Worm (Caenorhabditis elegans) whole organism, L4 larva: ENCODE results near the gene npr-19.
A peak's percentile ranks its signal among the peaks of the same experiment; 100 is the strongest.

Experiments
- D1046.2 ChIP-seq: fragments of 200-800 bp; sonication (Bioruptor generic); IDR thresholded peaks from 2 replicates; pipeline ENCODE4 v1.3.6; 2022; ENCODE audit warnings: missing genetic modification characterization, missing compliant biosample characterization
- T20F7.1 ChIP-seq: fragments of 200-800 bp; sonication (Bioruptor generic); optimal IDR thresholded peaks from 2 replicates; lab custom pipeline; 2018; ENCODE audit warnings: mild to moderate bottlenecking, missing genetic modification characterization, missing compliant biosample characterization
- Y105C5A.15 ChIP-seq: fragments of 200-800 bp; sonication (Bioruptor generic); IDR thresholded peaks from 2 replicates; pipeline ENCODE4 v1.3.6; 2022; ENCODE audit warnings: missing genetic modification characterization, missing compliant biosample characterization
- Y48G9A.11 ChIP-seq: fragments of 200-800 bp; sonication (Bioruptor generic); IDR thresholded peaks from 2 replicates; pipeline ENCODE4 v1.3.6; 2022; ENCODE audit warnings: missing genetic modification reagents, missing genetic modification characterization, missing compliant biosample characterization
- ZK546.5 ChIP-seq, 2 experiments: sonication (generic microtip); optimal IDR thresholded peaks; 2 replicates each; lab custom pipeline; 2017; ENCODE audit warnings: missing biosample characterization in 2 of 2, missing genetic modification characterization in 2 of 2
- ama-1 ChIP-seq: fragments of 150-350 bp; optimal IDR thresholded peaks from 2 replicates; lab custom pipeline; 2014; ENCODE audit warnings: inconsistent platforms, mixed read lengths
- arid-1 ChIP-seq: fragments of 200-800 bp; sonication (Bioruptor generic); conservative IDR thresholded peaks from 2 replicates; pipeline ENCODE4 v1.3.6; 2022; ENCODE audit warnings: missing genetic modification reagents, missing genetic modification characterization, missing compliant biosample characterization
- attf-4 ChIP-seq: sonication (generic microtip); optimal IDR thresholded peaks from 3 replicates; lab custom pipeline; 2017; ENCODE audit warnings: missing biosample characterization, missing genetic modification characterization
- ceh-28 ChIP-seq: fragments of 150-350 bp; optimal IDR thresholded peaks from 2 replicates; lab custom pipeline; 2014; ENCODE audit warnings: missing biosample characterization, missing genetic modification reagents, missing genetic modification characterization
- ceh-32 ChIP-seq: sonication (generic microtip); optimal IDR thresholded peaks from 2 replicates; lab custom pipeline; 2016; ENCODE audit warnings: mild to moderate bottlenecking, missing genetic modification characterization, missing compliant biosample characterization; ENCODE audit not compliant: poor library complexity
- ceh-44 ChIP-seq: fragments of 200-800 bp; sonication (Bioruptor generic); IDR thresholded peaks from 2 replicates; pipeline ENCODE4 v1.3.6; 2022; ENCODE audit warnings: missing genetic modification reagents, missing genetic modification characterization, missing compliant biosample characterization
- ceh-62 ChIP-seq: sonication (generic microtip); optimal IDR thresholded peaks from 2 replicates; lab custom pipeline; 2017; ENCODE audit warnings: missing biosample characterization, missing genetic modification characterization
- ceh-82 ChIP-seq: sonication (generic microtip); optimal IDR thresholded peaks from 2 replicates; lab custom pipeline; 2017; ENCODE audit warnings: missing biosample characterization, missing genetic modification characterization
- daf-8 ChIP-seq: fragments of 200-800 bp; sonication (Bioruptor generic); IDR thresholded peaks from 2 replicates; pipeline ENCODE4 v1.3.6; 2022; ENCODE audit warnings: missing genetic modification characterization, missing compliant biosample characterization
- dmd-6 ChIP-seq: fragments of 200-800 bp; sonication (Bioruptor generic); IDR thresholded peaks from 2 replicates; pipeline ENCODE4 v1.3.6; 2022; ENCODE audit warnings: missing genetic modification reagents, missing genetic modification characterization, missing compliant biosample characterization
- dmd-8 ChIP-seq: fragments of 200-800 bp; sonication (Bioruptor generic); IDR thresholded peaks from 2 replicates; pipeline ENCODE4 v1.3.6; 2022; ENCODE audit warnings: missing genetic modification characterization, missing compliant biosample characterization
- dpl-1 ChIP-seq: fragments of 150-350 bp; optimal IDR thresholded peaks from 2 replicates; lab custom pipeline; 2014; ENCODE audit warnings: missing biosample characterization, missing genetic modification reagents, missing genetic modification characterization
- hif-1 ChIP-seq, 2 experiments: sonication (generic microtip); optimal IDR thresholded peaks; 2 replicates each; lab custom pipeline; 2016 to 2017; ENCODE audit warnings: missing compliant biosample characterization in 2 of 2, missing genetic modification characterization in 2 of 2, missing genetic modification reagents in 2 of 2, missing genotype in 2 of 2, mild to moderate bottlenecking in 1 of 2
- hlh-11 ChIP-seq: fragments of 200-800 bp; sonication (Bioruptor generic); optimal IDR thresholded peaks from 2 replicates; lab custom pipeline; 2018; ENCODE audit warnings: mild to moderate bottlenecking, missing genetic modification characterization, missing compliant biosample characterization
- hlh-30 ChIP-seq: sonication (generic microtip); optimal IDR thresholded peaks from 2 replicates; lab custom pipeline; 2017; ENCODE audit warnings: antibody characterized with exemption, mild to moderate bottlenecking, missing genetic modification characterization, missing compliant biosample characterization; ENCODE audit not compliant: insufficient read depth
- hmg-1.1 ChIP-seq: fragments of 200-800 bp; sonication (Bioruptor generic); IDR thresholded peaks from 2 replicates; pipeline ENCODE4 v1.3.6; 2022; ENCODE audit warnings: missing genetic modification reagents, missing genetic modification characterization, missing compliant biosample characterization
- lim-7 ChIP-seq: fragments of 200-800 bp; sonication (Bioruptor generic); IDR thresholded peaks from 2 replicates; pipeline ENCODE4 v1.3.6; 2022; ENCODE audit warnings: missing genetic modification characterization, missing compliant biosample characterization
- lin-1 ChIP-seq: fragments of 200-800 bp; sonication (Bioruptor generic); IDR thresholded peaks from 2 replicates; pipeline ENCODE4 v1.3.6; 2022; ENCODE audit warnings: missing genetic modification reagents, missing genetic modification characterization, missing compliant biosample characterization
- lin-15B ChIP-seq: fragments of 150-350 bp; sonication (generic microtip); optimal IDR thresholded peaks from 3 replicates; lab custom pipeline; 2014; ENCODE audit warnings: missing biosample characterization, missing genetic modification characterization
- lin-38 ChIP-seq: fragments of 200-800 bp; sonication (Bioruptor generic); IDR thresholded peaks from 2 replicates; pipeline ENCODE4 v1.3.6; 2022; ENCODE audit warnings: missing genetic modification reagents, missing genetic modification characterization, missing compliant biosample characterization
- lir-3 ChIP-seq: sonication (generic microtip); optimal IDR thresholded peaks from 2 replicates; lab custom pipeline; 2016; ENCODE audit warnings: mild to moderate bottlenecking, missing genetic modification characterization, missing compliant biosample characterization
- lsy-2 ChIP-seq, 2 experiments: fragments of 150-350 bp in 1 of 2; sonication (generic microtip) in 1 of 2; optimal IDR thresholded peaks; 2 replicates each; lab custom pipeline; 2014 to 2017; ENCODE audit warnings: missing biosample characterization in 2 of 2, missing genetic modification characterization in 2 of 2
- madf-5 ChIP-seq, 2 experiments: fragments of 200-800 bp; sonication (Bioruptor generic); IDR thresholded peaks; 2 replicates each; pipeline ENCODE4 v1.3.6; 2022; ENCODE audit warnings: missing compliant biosample characterization in 2 of 2, missing genetic modification characterization in 2 of 2
- mdl-1 ChIP-seq, 2 experiments: fragments of 150-350 bp in 1 of 2; sonication (generic microtip) in 1 of 2; optimal IDR thresholded peaks; 2 replicates each; lab custom pipeline; 2014 to 2017; ENCODE audit warnings: missing biosample characterization in 2 of 2, missing genetic modification characterization in 2 of 2
- mdt-29 ChIP-seq: fragments of 200-800 bp; sonication (Bioruptor generic); IDR thresholded peaks from 2 replicates; pipeline ENCODE4 v1.3.6; 2022; ENCODE audit warnings: missing genetic modification reagents, missing genetic modification characterization, missing compliant biosample characterization
- mep-1 ChIP-seq: fragments of 150-350 bp; sonication (generic microtip); optimal IDR thresholded peaks from 3 replicates; lab custom pipeline; 2014; ENCODE audit warnings: missing biosample characterization, missing genetic modification characterization
- nhr-10 ChIP-seq: fragments of 150-350 bp; optimal IDR thresholded peaks from 2 replicates; lab custom pipeline; 2014; ENCODE audit warnings: missing biosample characterization, missing genetic modification characterization
- nhr-111 ChIP-seq: fragments of 200-800 bp; sonication (Bioruptor generic); optimal IDR thresholded peaks from 2 replicates; lab custom pipeline; 2018; ENCODE audit warnings: mild to moderate bottlenecking, missing genetic modification characterization, missing compliant biosample characterization
- nhr-237 ChIP-seq: sonication (generic microtip); optimal IDR thresholded peaks from 2 replicates; lab custom pipeline; 2017; ENCODE audit warnings: missing biosample characterization, missing genetic modification characterization
- nhr-25 ChIP-seq: sonication (generic microtip); optimal IDR thresholded peaks from 2 replicates; lab custom pipeline; 2017; ENCODE audit warnings: missing genetic modification characterization, mild to moderate bottlenecking, missing compliant biosample characterization, antibody characterized with exemption, moderate library complexity, borderline replicate concordance; ENCODE audit not compliant: insufficient read depth
- nhr-28 ChIP-seq: fragments of 150-350 bp; optimal IDR thresholded peaks from 2 replicates; lab custom pipeline; 2014; ENCODE audit warnings: missing biosample characterization, missing genetic modification characterization
- nhr-41 ChIP-seq: fragments of 200-800 bp; sonication (Bioruptor generic); IDR thresholded peaks from 2 replicates; pipeline ENCODE4 v1.3.6; 2022; ENCODE audit warnings: missing genetic modification reagents, missing genetic modification characterization, missing compliant biosample characterization
- nhr-48 ChIP-seq: sonication (generic microtip); optimal IDR thresholded peaks from 2 replicates; lab custom pipeline; 2016; ENCODE audit warnings: mild to moderate bottlenecking, missing genetic modification characterization, missing compliant biosample characterization
- nhr-77 ChIP-seq: fragments of 150-350 bp; optimal IDR thresholded peaks from 2 replicates; lab custom pipeline; 2014; ENCODE audit warnings: missing biosample characterization, missing genetic modification characterization
- php-3 ChIP-seq: fragments of 200-800 bp; sonication (Bioruptor generic); IDR thresholded peaks from 2 replicates; pipeline ENCODE4 v1.3.6; 2022; ENCODE audit warnings: missing genetic modification reagents, missing genetic modification characterization, missing compliant biosample characterization
- pqm-1 ChIP-seq: sonication (generic microtip); optimal IDR thresholded peaks from 2 replicates; lab custom pipeline; 2017; ENCODE audit warnings: missing biosample characterization, missing genetic modification characterization
- rbr-2 ChIP-seq: sonication (generic microtip); optimal IDR thresholded peaks from 2 replicates; lab custom pipeline; 2016; ENCODE audit warnings: missing genotype, missing genetic modification characterization, missing compliant biosample characterization
- snpc-4 ChIP-seq: fragments of 150-350 bp; optimal IDR thresholded peaks from 2 replicates; lab custom pipeline; 2014; ENCODE audit warnings: missing biosample characterization, missing genetic modification characterization
- tag-97 ChIP-seq: fragments of 200-800 bp; sonication (Bioruptor generic); IDR thresholded peaks from 2 replicates; pipeline ENCODE4 v1.3.6; 2022; ENCODE audit warnings: missing genetic modification characterization, missing compliant biosample characterization
- tra-1 ChIP-seq: fragments of 200-800 bp; sonication (Bioruptor generic); IDR thresholded peaks from 2 replicates; pipeline ENCODE4 v1.3.6; 2022; ENCODE audit warnings: missing genetic modification reagents, missing genetic modification characterization, missing compliant biosample characterization
- vab-7 ChIP-seq: fragments of 200-800 bp; sonication (Bioruptor generic); IDR thresholded peaks from 2 replicates; pipeline ENCODE4 v1.3.6; 2022; ENCODE audit warnings: missing genetic modification reagents, missing genetic modification characterization, missing compliant biosample characterization
- zfp-3 ChIP-seq: fragments of 200-800 bp; sonication (Bioruptor generic); conservative IDR thresholded peaks from 2 replicates; pipeline ENCODE4 v1.3.6; 2022; ENCODE audit warnings: missing genetic modification reagents, missing genetic modification characterization, missing compliant biosample characterization
- zip-2 ChIP-seq: fragments of 150-350 bp; optimal IDR thresholded peaks from 2 replicates; lab custom pipeline; 2014; ENCODE audit warnings: missing biosample characterization, missing genetic modification characterization

npr-19 gene

DNA sequence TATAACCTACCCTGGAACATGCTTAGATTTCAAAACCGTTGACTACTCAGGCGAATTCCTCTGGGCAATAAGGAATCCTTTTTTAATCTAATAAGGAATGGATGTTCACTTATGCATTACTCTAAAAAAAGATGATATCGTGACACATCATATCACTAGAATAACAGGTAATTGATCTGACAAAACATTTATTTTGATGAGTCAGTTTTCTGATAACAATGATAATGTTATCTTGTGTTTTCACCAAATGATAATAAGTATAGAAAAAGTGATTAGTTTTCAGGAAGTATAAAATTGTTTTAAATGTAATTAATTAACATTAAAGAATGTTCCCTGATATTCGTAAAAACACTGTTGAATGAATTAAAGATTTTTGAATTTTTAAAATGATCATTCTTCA is 6.4 kb downstream of the npr-19 start:
- TF ChIP-seq T20F7.1 (GFP tag; lab: Kevin White, UChicago) (no peak), hif-1 (tag; optimal IDR thresholded peaks at IDR 0.05; lab: Kevin White, UChicago) (no peak), tag-97 (GFP tag; lab: Robert Waterston, UW) (no peak), ceh-28 (tag; lab: Kevin White, UChicago) (no peak), D1046.2 (GFP tag; lab: Robert Waterston, UW) (no peak), Y105C5A.15 (GFP tag; lab: Robert Waterston, UW) (no peak), lsy-2 (tag; optimal IDR thresholded peaks at IDR 0.05; lab: Kevin White, UChicago) (no peak), nhr-28 (tag; lab: Kevin White, UChicago) (no peak), mep-1 (no peak), mdl-1 (tag; optimal IDR thresholded peaks at IDR 0.05; lab: Kevin White, UChicago) (no peak)

DNA sequence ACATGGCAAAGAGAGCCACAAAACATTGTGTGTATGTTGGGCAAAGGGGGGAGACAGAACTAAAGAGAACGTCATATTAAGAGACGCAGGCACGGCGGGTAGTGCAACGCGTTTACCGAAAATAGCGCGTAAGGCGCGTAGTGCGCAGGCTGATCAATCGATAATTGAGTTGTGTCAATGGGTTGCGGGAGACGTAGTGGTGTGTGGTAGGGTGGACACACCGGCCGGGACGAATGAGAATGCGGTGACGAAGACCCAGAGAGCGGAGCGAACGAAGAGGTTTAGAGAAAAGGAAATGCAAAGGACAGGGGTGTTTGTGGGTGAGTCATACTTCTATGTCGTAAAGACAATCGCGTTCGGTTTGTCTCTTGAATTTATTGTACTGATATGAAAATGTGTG is 7.7 kb downstream of the npr-19 start:
- peak; percentile 75 for TF ChIP-seq mep-1
- no peak for TF ChIP-seq lim-7
- TF ChIP-seq pqm-1 (tag; lab: Kevin White, UChicago), result peak; percentile 22
- peak; percentile 7 for TF ChIP-seq nhr-25 (tag; lab: Kevin White, UChicago)
- peak; percentile 58; the same call in 1 of the 2 replicates for TF ChIP-seq lin-1 (GFP tag; lab: Robert Waterston, UW)
- peak; percentile 90 for TF ChIP-seq hlh-11 (tag; lab: Kevin White, UChicago)
- TF ChIP-seq attf-4 (tag; lab: Kevin White, UChicago), result no peak
- TF ChIP-seq Y48G9A.11 (GFP tag; lab: Robert Waterston, UW), result no peak
- TF ChIP-seq php-3 (GFP tag; lab: Robert Waterston, UW), result peak; percentile 74
- TF ChIP-seq nhr-10 (tag; lab: Kevin White, UChicago), result no peak
- TF ChIP-seq zip-2, result no peak
- TF ChIP-seq nhr-77, result peak; percentile 8
- TF ChIP-seq hmg-1.1 (GFP tag; lab: Robert Waterston, UW), result peak; percentile 82
- no peak for TF ChIP-seq T20F7.1 (GFP tag; lab: Kevin White, UChicago)
- no peak for TF ChIP-seq nhr-41 (GFP tag; lab: Robert Waterston, UW)
- TF ChIP-seq zfp-3 (GFP tag; lab: Robert Waterston, UW), result 0 out of 2 replicates have a peak, but pooled peaks have one; percentile 13
- TF ChIP-seq arid-1 (GFP tag; lab: Robert Waterston, UW), result peak; percentile 55; the same call in 1 of the 2 replicates
- TF ChIP-seq tag-97 (GFP tag; lab: Robert Waterston, UW), result no peak
- no peak for TF ChIP-seq ceh-62 (tag; lab: Kevin White, UChicago)
- peak; percentile 62 for TF ChIP-seq nhr-48 (tag; lab: Kevin White, UChicago)
- TF ChIP-seq tra-1 (GFP tag; lab: Robert Waterston, UW), result no peak
- TF ChIP-seq madf-5 (GFP tag; IDR thresholded peaks at IDR 0.05; lab: Robert Waterston, UW), result no peak
- peak; percentile 64 for TF ChIP-seq dmd-6 (GFP tag; lab: Robert Waterston, UW)
- no peak for TF ChIP-seq ama-1 (lab: Kevin White, UChicago)
- TF ChIP-seq daf-8 (GFP tag; lab: Robert Waterston, UW), result no peak
- no peak for TF ChIP-seq mdt-29
- peak; percentile 60 for TF ChIP-seq dpl-1 (GFP tag; lab: Kevin White, UChicago)
- peak in 1 of 2 experiments; percentile 29 for TF ChIP-seq mdl-1 (tag; optimal IDR thresholded peaks at IDR 0.05; lab: Kevin White, UChicago)
- TF ChIP-seq hlh-30 (tag; lab: Kevin White, UChicago), result peak; percentile 81
- no peak for TF ChIP-seq lin-15B (tag; lab: Kevin White, UChicago)
- peak; percentile 18 for TF ChIP-seq lir-3
- TF ChIP-seq dmd-8 (GFP tag; lab: Robert Waterston, UW), result no peak
- 0 out of 2 replicates have a peak, but pooled peaks have one; percentile 32 for TF ChIP-seq ceh-44 (GFP tag; lab: Robert Waterston, UW)
- no peak for TF ChIP-seq D1046.2 (GFP tag; lab: Robert Waterston, UW)
- TF ChIP-seq nhr-237 (tag; lab: Kevin White, UChicago), result no peak
- peak; percentile 44 for TF ChIP-seq lin-38 (GFP tag; lab: Robert Waterston, UW)
- no peak for TF ChIP-seq snpc-4 (tag; lab: Kevin White, UChicago)
- TF ChIP-seq nhr-111 (GFP tag; lab: Kevin White, UChicago), result no peak
- no peak for TF ChIP-seq ceh-82
- peak; percentile 5 for TF ChIP-seq ceh-32 (tag; lab: Kevin White, UChicago)
- TF ChIP-seq vab-7 (GFP tag; lab: Robert Waterston, UW), result no peak
- peak; percentile 73 for TF ChIP-seq rbr-2 (tag; lab: Kevin White, UChicago)
- TF ChIP-seq ZK546.5 (tag; optimal IDR thresholded peaks at IDR 0.05; lab: Kevin White, UChicago), result no peak
